Worm (Caenorhabditis elegans) whole organism, late embryonic: ENCODE data around the gene T01C3.3.

Experiments
- C38D4.7 ChIP-seq: fragments of 200-800 bp; sonication (Bioruptor generic); optimal IDR thresholded peaks from 2 replicates; lab custom pipeline; 2018; ENCODE audit warnings: mild to moderate bottlenecking, missing genetic modification characterization, moderate library complexity, missing compliant biosample characterization
- F13H6.1 ChIP-seq: sonication (generic microtip); optimal IDR thresholded peaks from 2 replicates; lab custom pipeline; 2016; ENCODE audit warnings: missing genetic modification characterization, missing compliant biosample characterization
- K09A11.1 ChIP-seq: sonication (generic microtip); optimal IDR thresholded peaks from 2 replicates; lab custom pipeline; 2017; ENCODE audit warnings: antibody characterized with exemption, mild to moderate bottlenecking, missing genetic modification characterization, missing compliant biosample characterization; ENCODE audit not compliant: insufficient read depth
- T23F11.4 ChIP-seq: fragments of 200-800 bp; sonication (Bioruptor generic); optimal IDR thresholded peaks from 2 replicates; lab custom pipeline; 2018; ENCODE audit warnings: mild to moderate bottlenecking, missing genetic modification characterization, missing compliant biosample characterization
- Y22D7AL.16 ChIP-seq: sonication (generic microtip); optimal IDR thresholded peaks from 2 replicates; lab custom pipeline; 2016; ENCODE audit warnings: missing genetic modification characterization, missing compliant biosample characterization
- ahr-1 ChIP-seq: sonication (generic microtip); optimal IDR thresholded peaks from 2 replicates; lab custom pipeline; 2016; ENCODE audit warnings: missing genetic modification characterization, missing compliant biosample characterization
- ama-1 ChIP-seq: fragments of 150-350 bp; optimal IDR thresholded peaks from 2 replicates; lab custom pipeline; 2014
- ceh-18 ChIP-seq: sonication (generic microtip); optimal IDR thresholded peaks from 2 replicates; lab custom pipeline; 2016; ENCODE audit warnings: missing genetic modification characterization, missing compliant biosample characterization
- ceh-19 ChIP-seq: fragments of 200-800 bp; sonication (Bioruptor generic); optimal IDR thresholded peaks from 2 replicates; lab custom pipeline; 2018; ENCODE audit warnings: mild to moderate bottlenecking, missing genetic modification characterization, missing compliant biosample characterization
- ceh-2 ChIP-seq: sonication (generic microtip); optimal IDR thresholded peaks from 2 replicates; lab custom pipeline; 2016; ENCODE audit warnings: missing genotype, missing genetic modification characterization, missing compliant biosample characterization
- ceh-22 ChIP-seq: sonication (generic microtip); optimal IDR thresholded peaks from 2 replicates; lab custom pipeline; 2017; ENCODE audit warnings: missing biosample characterization, missing genetic modification characterization
- ceh-24 ChIP-seq: sonication (generic microtip); optimal IDR thresholded peaks from 2 replicates; lab custom pipeline; 2016; ENCODE audit warnings: mild to moderate bottlenecking, missing genetic modification characterization, missing compliant biosample characterization
- ceh-30 ChIP-seq: fragments of 150-350 bp; optimal IDR thresholded peaks from 2 replicates; lab custom pipeline; 2014; ENCODE audit warnings: missing biosample characterization, missing genetic modification characterization
- ceh-31 ChIP-seq: sonication (generic microtip); optimal IDR thresholded peaks from 2 replicates; lab custom pipeline; 2016; ENCODE audit warnings: missing genetic modification characterization, missing compliant biosample characterization
- ceh-34 ChIP-seq: sonication (generic microtip); optimal IDR thresholded peaks from 2 replicates; lab custom pipeline; 2016; ENCODE audit warnings: mild to moderate bottlenecking, missing genetic modification characterization, missing compliant biosample characterization
- ceh-45 ChIP-seq: fragments of 200-800 bp; sonication (Bioruptor generic); IDR thresholded peaks from 2 replicates; pipeline ENCODE4 v1.3.6; 2022; ENCODE audit warnings: missing genetic modification reagents, missing genetic modification characterization, missing compliant biosample characterization
- ceh-48 ChIP-seq: sonication (generic microtip); optimal IDR thresholded peaks from 2 replicates; lab custom pipeline; 2016; ENCODE audit warnings: missing genetic modification characterization, inconsistent platforms, missing compliant biosample characterization
- ceh-9 ChIP-seq: sonication (generic microtip); optimal IDR thresholded peaks from 2 replicates; lab custom pipeline; 2016; ENCODE audit warnings: mild to moderate bottlenecking, missing genetic modification characterization, inconsistent platforms, missing compliant biosample characterization
- che-1 ChIP-seq: sonication (generic microtip); optimal IDR thresholded peaks from 2 replicates; lab custom pipeline; 2016; ENCODE audit warnings: mild to moderate bottlenecking, missing genetic modification characterization, missing compliant biosample characterization
- dmd-4 ChIP-seq: sonication (generic microtip); optimal IDR thresholded peaks from 2 replicates; lab custom pipeline; 2016; ENCODE audit warnings: borderline replicate concordance, missing genetic modification characterization, missing compliant biosample characterization
- dve-1 ChIP-seq: sonication (generic microtip); optimal IDR thresholded peaks from 2 replicates; lab custom pipeline; 2017; ENCODE audit warnings: antibody characterized with exemption, mild to moderate bottlenecking, missing genetic modification characterization, missing compliant biosample characterization
- fax-1 ChIP-seq: sonication (generic microtip); optimal IDR thresholded peaks from 2 replicates; lab custom pipeline; 2016; ENCODE audit warnings: missing genotype, missing genetic modification characterization, missing compliant biosample characterization
- fkh-10 ChIP-seq: fragments of 150-350 bp; optimal IDR thresholded peaks from 2 replicates; lab custom pipeline; 2014; ENCODE audit warnings: missing biosample characterization, missing genetic modification reagents, missing genetic modification characterization
- fkh-6 ChIP-seq: sonication (generic microtip); optimal IDR thresholded peaks from 2 replicates; lab custom pipeline; 2016; ENCODE audit warnings: missing genetic modification characterization, missing compliant biosample characterization
- hlh-13 ChIP-seq: fragments of 200-800 bp; sonication (Bioruptor generic); optimal IDR thresholded peaks from 2 replicates; lab custom pipeline; 2018; ENCODE audit warnings: mild to moderate bottlenecking, missing genetic modification characterization, missing compliant biosample characterization
- hlh-15 ChIP-seq: sonication (generic microtip); optimal IDR thresholded peaks from 2 replicates; lab custom pipeline; 2016; ENCODE audit warnings: missing genetic modification characterization, missing compliant biosample characterization
- hlh-6 ChIP-seq: sonication (generic microtip); optimal IDR thresholded peaks from 2 replicates; lab custom pipeline; 2016; ENCODE audit warnings: missing genotype, missing genetic modification characterization, missing compliant biosample characterization
- hlh-8 ChIP-seq: sonication (generic microtip); optimal IDR thresholded peaks from 2 replicates; lab custom pipeline; 2016; ENCODE audit warnings: missing genotype, missing genetic modification characterization, missing compliant biosample characterization
- madf-2 ChIP-seq: sonication (generic microtip); optimal IDR thresholded peaks from 2 replicates; lab custom pipeline; 2017; ENCODE audit warnings: missing genetic modification characterization, missing compliant biosample characterization
- nfya-1 ChIP-seq: sonication (generic microtip); optimal IDR thresholded peaks from 2 replicates; lab custom pipeline; 2017; ENCODE audit warnings: missing genetic modification characterization, mild to moderate bottlenecking, missing compliant biosample characterization, antibody characterized with exemption, moderate library complexity
- nhr-11 ChIP-seq: fragments of 150-350 bp; optimal IDR thresholded peaks from 2 replicates; lab custom pipeline; 2014; ENCODE audit warnings: missing biosample characterization, missing genetic modification characterization
- npax-4 ChIP-seq: sonication (generic microtip); optimal IDR thresholded peaks from 2 replicates; lab custom pipeline; 2016; ENCODE audit warnings: missing genetic modification characterization, missing compliant biosample characterization
- odd-2 ChIP-seq: sonication (generic microtip); optimal IDR thresholded peaks from 2 replicates; lab custom pipeline; 2017; ENCODE audit warnings: antibody characterized with exemption, mild to moderate bottlenecking, missing genetic modification characterization, missing compliant biosample characterization
- pag-3 ChIP-seq: sonication (generic microtip); optimal IDR thresholded peaks from 2 replicates; lab custom pipeline; 2016; ENCODE audit warnings: missing compliant biosample characterization, missing genetic modification characterization, borderline replicate concordance
- pax-1 ChIP-seq: fragments of 150-350 bp; optimal IDR thresholded peaks from 2 replicates; lab custom pipeline; 2014; ENCODE audit warnings: missing biosample characterization, missing genetic modification characterization
- pqm-1 ChIP-seq: sonication (generic microtip); optimal IDR thresholded peaks from 2 replicates; lab custom pipeline; 2016; ENCODE audit warnings: missing genetic modification characterization, missing compliant biosample characterization
- pros-1 ChIP-seq: fragments of 150-350 bp; optimal IDR thresholded peaks from 2 replicates; lab custom pipeline; 2014; ENCODE audit warnings: missing biosample characterization, missing genetic modification reagents, missing genetic modification characterization
- rnt-1 ChIP-seq: sonication (generic microtip); optimal IDR thresholded peaks from 2 replicates; lab custom pipeline; 2016; ENCODE audit warnings: missing genetic modification characterization, missing compliant biosample characterization
- sdc-2 ChIP-seq: sonication (generic microtip); optimal IDR thresholded peaks from 2 replicates; lab custom pipeline; 2016; ENCODE audit warnings: missing genotype, missing genetic modification characterization, missing compliant biosample characterization
- sox-2 ChIP-seq: fragments of 200-800 bp; sonication (Bioruptor generic); IDR thresholded peaks from 2 replicates; pipeline ENCODE4 v1.3.6; 2022; ENCODE audit warnings: missing genetic modification reagents, missing genetic modification characterization, missing compliant biosample characterization
- sox-4 ChIP-seq: sonication (generic microtip); optimal IDR thresholded peaks from 2 replicates; lab custom pipeline; 2017; ENCODE audit warnings: mild to moderate bottlenecking, missing genetic modification characterization, inconsistent platforms, missing compliant biosample characterization
- syd-9 ChIP-seq: sonication (generic microtip); optimal IDR thresholded peaks from 2 replicates; lab custom pipeline; 2016; ENCODE audit warnings: mild to moderate bottlenecking, missing genetic modification characterization, moderate library complexity, missing compliant biosample characterization
- tbx-2 ChIP-seq: sonication (generic microtip); optimal IDR thresholded peaks from 2 replicates; lab custom pipeline; 2016; ENCODE audit warnings: missing genetic modification characterization, missing compliant biosample characterization
- tbx-7 ChIP-seq: sonication (generic microtip); optimal IDR thresholded peaks from 2 replicates; lab custom pipeline; 2016; ENCODE audit warnings: missing genotype, missing genetic modification characterization, missing compliant biosample characterization
- unc-3 ChIP-seq, 2 experiments: fragments of 200-800 bp in 1 of 2; sonication (Bioruptor generic) in 1 of 2; sonication (generic microtip) in 1 of 2; conservative IDR thresholded peaks in 1 of 2; optimal IDR thresholded peaks in 1 of 2; 2 replicates each; pipeline versions ENCODE4 v1.3.6 to Lab custom; 2016 to 2022; ENCODE audit warnings: missing compliant biosample characterization in 2 of 2, missing genetic modification characterization in 2 of 2, missing genetic modification reagents in 1 of 2
- unc-55 ChIP-seq: sonication (generic microtip); optimal IDR thresholded peaks from 2 replicates; lab custom pipeline; 2017; ENCODE audit warnings: missing biosample characterization, missing genetic modification reagents, missing genetic modification characterization
- unc-86 ChIP-seq: sonication (generic microtip); optimal IDR thresholded peaks from 2 replicates; lab custom pipeline; 2016; ENCODE audit warnings: missing genetic modification characterization, missing compliant biosample characterization
- zip-5 ChIP-seq: sonication (generic microtip); optimal IDR thresholded peaks from 2 replicates; lab custom pipeline; 2016; ENCODE audit warnings: missing genetic modification characterization, missing compliant biosample characterization
- ztf-16 ChIP-seq: sonication (generic microtip); optimal IDR thresholded peaks from 2 replicates; lab custom pipeline; 2017; ENCODE audit warnings: missing genetic modification characterization, missing compliant biosample characterization

Gene T01C3.3

DNA sequence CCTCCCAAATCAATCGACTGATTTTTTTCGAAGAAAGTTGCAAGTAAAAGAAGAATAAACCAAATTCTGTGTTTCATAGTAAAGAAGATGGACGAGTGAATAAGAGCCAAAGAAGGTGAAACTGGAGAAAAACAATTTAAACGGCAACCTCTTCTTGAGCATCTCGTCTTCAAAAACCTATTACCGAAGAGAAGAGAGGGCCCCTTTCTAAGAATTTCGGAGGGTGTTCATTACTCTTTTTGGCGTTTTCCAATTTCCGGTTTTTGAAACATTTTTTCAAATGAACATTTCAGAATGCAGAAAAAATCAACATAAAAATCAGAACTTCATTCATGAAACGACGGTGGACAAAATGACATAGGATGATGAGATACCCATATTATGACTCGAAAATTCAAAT, 19.1 kb upstream of the T01C3.3 start, which contains the start of gene nmr-2:
Gene nmr-2 (minus strand): TSS at position 101 of the 400 bp plus-strand sequence.
- TF ChIP-seq ceh-34 (no peak), nfya-1 (tag; lab: Kevin White, UChicago) (no peak), hlh-13 (GFP tag; lab: Kevin White, UChicago) (no peak), npax-4 (no peak), sox-4 (tag; lab: Kevin White, UChicago) (no peak), ama-1 (lab: Kevin White, UChicago) (no peak), sox-2 (GFP tag; lab: Robert Waterston, UW) (no peak), pqm-1 (tag; lab: Kevin White, UChicago) (no peak), tbx-7 (tag; lab: Kevin White, UChicago) (no peak), che-1 (no peak), unc-3 (GFP tag; conservative IDR thresholded peaks at IDR 0.05; lab: Robert Waterston, UW) (no peak), unc-3 (tag; optimal IDR thresholded peaks at IDR 0.05; lab: Kevin White, UChicago) (no peak), ceh-30 (tag; lab: Kevin White, UChicago) (no peak), fkh-10 (no peak), ztf-16 (tag; lab: Kevin White, UChicago) (no peak), unc-55 (GFP tag; lab: Kevin White, UChicago) (no peak), ceh-19 (no peak), ceh-22 (tag; lab: Kevin White, UChicago) (no peak), ceh-9 (tag; lab: Kevin White, UChicago) (no peak)

DNA sequence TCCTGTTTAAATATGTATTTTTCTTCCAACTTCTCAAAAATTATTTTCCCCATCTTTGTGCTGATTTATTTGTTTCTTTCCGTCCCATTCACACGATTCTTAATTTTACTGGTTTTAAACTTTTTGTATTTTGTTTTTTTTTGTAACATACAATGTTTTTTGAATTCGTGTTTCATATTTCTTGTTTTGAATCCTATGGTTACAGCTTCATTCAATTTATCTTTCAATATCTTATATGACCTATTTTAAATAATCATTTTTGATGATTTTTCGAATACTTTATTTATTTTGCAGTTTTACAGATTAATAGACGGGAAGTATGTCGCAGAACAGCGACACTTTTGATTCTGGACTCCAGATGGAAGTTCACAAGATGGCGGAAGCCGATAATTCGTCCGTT, 12.3 kb upstream of the T01C3.3 start, which contains the start of gene hrde-2:
Gene hrde-2 (plus strand): TSS at position 301 of the 400 bp plus-strand sequence.
- TF ChIP-seq ama-1 (lab: Kevin White, UChicago) (no peak), sdc-2 (tag; lab: Kevin White, UChicago) (no peak), pros-1 (tag; lab: Kevin White, UChicago) (no peak), ceh-24 (tag; lab: Kevin White, UChicago) (no peak), pax-1 (no peak), ceh-45 (GFP tag; lab: Robert Waterston, UW) (no peak), F13H6.1 (tag; lab: Kevin White, UChicago) (no peak), ceh-19 (no peak), ceh-22 (tag; lab: Kevin White, UChicago) (no peak), tbx-7 (tag; lab: Kevin White, UChicago) (no peak), odd-2 (tag; lab: Kevin White, UChicago) (no peak), C38D4.7 (GFP tag; lab: Kevin White, UChicago) (no peak), hlh-8 (tag; lab: Kevin White, UChicago) (no peak), ceh-9 (tag; lab: Kevin White, UChicago) (no peak), dve-1 (tag; lab: Kevin White, UChicago) (no peak), pag-3 (tag; lab: Kevin White, UChicago) (no peak), tbx-2 (tag; lab: Kevin White, UChicago) (no peak), nhr-11 (no peak), ceh-2 (tag; lab: Kevin White, UChicago) (no peak), nfya-1 (tag; lab: Kevin White, UChicago) (no peak)

DNA sequence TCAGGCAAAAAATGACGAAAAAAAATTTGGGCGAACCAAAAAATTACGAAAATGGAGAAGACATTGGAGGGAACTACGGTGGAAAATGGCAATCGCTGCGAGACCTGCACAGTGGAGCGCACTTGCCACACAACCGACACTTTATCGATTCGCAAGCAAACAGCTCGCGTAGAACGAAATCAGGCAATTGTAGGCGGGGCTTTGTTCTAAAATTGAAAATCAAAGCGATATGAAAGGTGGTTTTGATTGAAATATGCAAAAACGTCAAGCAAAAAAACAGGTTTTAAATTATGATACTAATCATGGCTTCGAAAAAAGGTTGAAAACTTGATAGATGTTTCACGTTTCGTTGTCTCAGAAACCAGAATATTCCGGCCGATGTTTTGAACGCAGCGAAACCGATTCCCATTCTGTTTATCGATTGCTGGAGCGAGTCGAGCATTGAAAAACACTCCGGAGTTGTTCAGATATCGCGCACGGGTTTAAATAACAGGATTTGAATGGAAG, 9.8 kb upstream of the T01C3.3 start, which contains the start of the genes fib-1 and mut-15:
Gene fib-1 (minus strand): TSS at position 40 of the 507 bp plus-strand sequence.
Gene mut-15 (plus strand): TSS at position 360 of the 507 bp plus-strand sequence.
- TF ChIP-seq dmd-4 (tag; lab: Kevin White, UChicago) (peak; percentile 19), unc-86 (tag; lab: Kevin White, UChicago) (peak; percentile 79), fax-1 (tag; lab: Kevin White, UChicago) (peak; percentile 90), syd-9 (tag; lab: Kevin White, UChicago) (peak; percentile 76), nfya-1 (tag; lab: Kevin White, UChicago) (peak; percentile 86), zip-5 (peak; percentile 93), ama-1 (lab: Kevin White, UChicago) (no peak), ceh-31 (peak; percentile 99), hlh-15 (peak; percentile 77), sox-2 (GFP tag; lab: Robert Waterston, UW) (no peak), T23F11.4 (GFP tag; lab: Kevin White, UChicago) (peak; percentile 23), ceh-48 (tag; lab: Kevin White, UChicago) (peak; percentile 95), madf-2 (peak; percentile 40), K09A11.1 (tag; lab: Kevin White, UChicago) (peak; percentile 41), hlh-8 (tag; lab: Kevin White, UChicago) (peak; percentile 77), ahr-1 (tag; lab: Kevin White, UChicago) (peak; percentile 81), ceh-18 (tag; lab: Kevin White, UChicago) (peak; percentile 97), pax-1 (peak; percentile 60), Y22D7AL.16 (tag; lab: Kevin White, UChicago) (no peak), hlh-6 (peak; percentile 73), rnt-1 (peak; percentile 95), fkh-6 (peak; percentile 70)
